Worm (Caenorhabditis elegans) whole organism, L4 larva: ENCODE data around the gene ugt-56.
A peak's percentile ranks its signal among the peaks of the same experiment; 100 is the strongest.

Experiments
- ZK546.5 ChIP-seq, 2 experiments: sonication (generic microtip); optimal IDR thresholded peaks; 2 replicates each; lab custom pipeline; 2017; ENCODE audit warnings: missing biosample characterization in 2 of 2, missing genetic modification characterization in 2 of 2
- ceh-28 ChIP-seq: fragments of 150-350 bp; optimal IDR thresholded peaks from 2 replicates; lab custom pipeline; 2014; ENCODE audit warnings: missing biosample characterization, missing genetic modification reagents, missing genetic modification characterization
- dpl-1 ChIP-seq: fragments of 150-350 bp; optimal IDR thresholded peaks from 2 replicates; lab custom pipeline; 2014; ENCODE audit warnings: missing biosample characterization, missing genetic modification reagents, missing genetic modification characterization
- egl-27 ChIP-seq: sonication (generic microtip); optimal IDR thresholded peaks from 3 replicates; lab custom pipeline; 2017; ENCODE audit warnings: missing biosample characterization, missing genetic modification reagents, missing genetic modification characterization
- lin-15B ChIP-seq: fragments of 150-350 bp; sonication (generic microtip); optimal IDR thresholded peaks from 3 replicates; lab custom pipeline; 2014; ENCODE audit warnings: missing biosample characterization, missing genetic modification characterization
- mxl-2 ChIP-seq: fragments of 200-800 bp; sonication (Bioruptor generic); conservative IDR thresholded peaks from 2 replicates; pipeline ENCODE4 v1.3.6; 2022; ENCODE audit warnings: missing genetic modification reagents, missing genetic modification characterization, missing compliant biosample characterization
- nhr-48 ChIP-seq: sonication (generic microtip); optimal IDR thresholded peaks from 2 replicates; lab custom pipeline; 2016; ENCODE audit warnings: mild to moderate bottlenecking, missing genetic modification characterization, missing compliant biosample characterization
- nhr-6 ChIP-seq: fragments of 150-350 bp; optimal IDR thresholded peaks from 2 replicates; lab custom pipeline; 2014; ENCODE audit warnings: missing biosample characterization, missing genetic modification characterization
- snpc-4 ChIP-seq: fragments of 150-350 bp; optimal IDR thresholded peaks from 2 replicates; lab custom pipeline; 2014; ENCODE audit warnings: missing biosample characterization, missing genetic modification characterization
- ztf-11 ChIP-seq: fragments of 150-350 bp; optimal IDR thresholded peaks from 2 replicates; lab custom pipeline; 2014; ENCODE audit warnings: missing biosample characterization, missing genetic modification characterization
- ztf-7 ChIP-seq: fragments of 150-350 bp; optimal IDR thresholded peaks from 2 replicates; lab custom pipeline; 2014; ENCODE audit warnings: missing biosample characterization, missing genetic modification characterization

DNA sequence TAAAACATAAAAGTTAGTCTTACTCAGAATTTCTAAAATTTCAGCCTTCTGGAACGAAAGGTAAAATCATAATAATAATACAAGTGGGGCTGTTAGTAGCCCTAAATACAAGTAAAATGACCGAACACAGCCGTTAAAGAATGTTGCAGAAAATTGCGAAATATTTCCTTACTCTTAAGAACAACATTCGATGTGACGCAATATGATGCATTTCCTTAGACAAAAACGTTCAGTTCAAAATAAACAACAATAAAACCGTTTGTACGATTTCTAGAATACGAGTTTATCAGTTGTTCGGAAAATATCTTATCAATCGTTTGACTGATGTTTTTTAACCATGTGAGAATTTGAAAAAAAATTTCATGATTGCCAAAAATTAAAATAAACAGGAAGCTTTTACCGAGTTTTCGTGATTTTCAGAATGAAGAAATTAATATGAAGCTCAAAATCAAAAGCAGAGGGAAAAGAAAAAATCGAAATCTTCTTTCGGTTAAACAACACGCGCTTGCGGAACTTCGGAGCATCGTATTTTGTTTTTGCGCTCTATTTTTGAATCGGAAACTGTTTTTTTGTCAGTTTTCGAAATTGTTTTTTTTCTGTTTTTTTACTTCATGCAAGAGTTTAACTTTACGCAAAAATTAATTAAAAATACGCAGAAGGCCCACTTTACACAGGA is 12.9 kb upstream of the ugt-56 start:
- peak; percentile 60 for TF ChIP-seq dpl-1
- TF ChIP-seq ztf-11 (tag; lab: Kevin White, UChicago), result no peak
- no peak for TF ChIP-seq ZK546.5 (tag; optimal IDR thresholded peaks at IDR 0.05; lab: Kevin White, UChicago)
- TF ChIP-seq mxl-2 (GFP tag; lab: Robert Waterston, UW), result no peak
- TF ChIP-seq snpc-4 (tag; lab: Kevin White, UChicago), result no peak
- TF ChIP-seq lin-15B (tag; lab: Kevin White, UChicago), result no peak
- TF ChIP-seq ceh-28, result no peak
- no peak for TF ChIP-seq ztf-7 (tag; lab: Kevin White, UChicago)
- no peak for TF ChIP-seq nhr-48 (tag; lab: Kevin White, UChicago)
- no peak for TF ChIP-seq egl-27 (tag; lab: Kevin White, UChicago)
- peak; percentile 86 for TF ChIP-seq nhr-6 (tag; lab: Kevin White, UChicago)
